Fruit fly (Drosophila melanogaster): ENCODE data around the gene CG13004.

dm6 chrX:16814351-16814750, 21.0 kb downstream of the CG13004 start:
- no peak for TF ChIP-seq CG8478 (optimal IDR thresholded peaks at IDR 0.05)
- no peak for TF ChIP-seq CTCF (optimal IDR thresholded peaks at IDR 0.05)
